Worm (Caenorhabditis elegans) whole organism, L1 larva: ENCODE results near the gene Y39G8B.1.

Experiments used
- alr-1 ChIP-seq: fragments of 200-800 bp; sonication (Bioruptor generic); optimal IDR thresholded peaks from 2 replicates; lab custom pipeline; 2018; ENCODE audit warnings: borderline replicate concordance, mild to moderate bottlenecking, missing genetic modification characterization, missing compliant biosample characterization
- jun-1 ChIP-seq: fragments of 150-350 bp; optimal IDR thresholded peaks from 2 replicates; lab custom pipeline; 2014; ENCODE audit warnings: missing biosample characterization, missing genetic modification reagents, missing genetic modification characterization
- lin-13 ChIP-seq: fragments of 150-350 bp; optimal IDR thresholded peaks from 2 replicates; lab custom pipeline; 2014; ENCODE audit warnings: missing biosample characterization, missing genetic modification reagents, missing genetic modification characterization
- lin-35 ChIP-seq, 2 experiments: fragments of 150-350 bp; optimal IDR thresholded peaks; 2 replicates each; lab custom pipeline; 2014; ENCODE audit warnings: missing biosample characterization in 2 of 2, missing genetic modification characterization in 2 of 2, missing genetic modification reagents in 2 of 2
- lir-3 ChIP-seq: sonication (generic microtip); optimal IDR thresholded peaks from 2 replicates; lab custom pipeline; 2016; ENCODE audit warnings: mild to moderate bottlenecking, missing genetic modification characterization, moderate library complexity, missing compliant biosample characterization; ENCODE audit not compliant: poor library complexity
- mab-9 ChIP-seq: fragments of 200-800 bp; sonication (Bioruptor generic); IDR thresholded peaks from 2 replicates; pipeline ENCODE4 v1.3.6; 2022; ENCODE audit warnings: missing genetic modification reagents, missing genetic modification characterization, missing compliant biosample characterization
- nhr-12 ChIP-seq: sonication (generic microtip); optimal IDR thresholded peaks from 2 replicates; lab custom pipeline; 2017; ENCODE audit warnings: missing biosample characterization, missing genetic modification characterization
- nhr-237 ChIP-seq: fragments of 150-350 bp; optimal IDR thresholded peaks from 2 replicates; lab custom pipeline; 2014; ENCODE audit warnings: missing biosample characterization, missing genetic modification characterization
- pqm-1 ChIP-seq: sonication (generic microtip); optimal IDR thresholded peaks from 3 replicates; lab custom pipeline; 2017; ENCODE audit warnings: missing biosample characterization, missing genetic modification characterization
- sox-4 ChIP-seq: sonication (generic microtip); optimal IDR thresholded peaks from 2 replicates; lab custom pipeline; 2016; ENCODE audit warnings: missing genetic modification characterization, missing compliant biosample characterization
- unc-62 ChIP-seq: fragments of 150-350 bp; optimal IDR thresholded peaks from 2 replicates; lab custom pipeline; 2014; ENCODE audit warnings: missing biosample characterization, missing genetic modification reagents, missing genetic modification characterization
- zag-1 ChIP-seq: fragments of 150-350 bp; optimal IDR thresholded peaks from 2 replicates; lab custom pipeline; 2014; ENCODE audit warnings: missing biosample characterization, missing genetic modification characterization
- ztf-11 ChIP-seq, 2 experiments: sonication (generic microtip); optimal IDR thresholded peaks; 2 replicates each; lab custom pipeline; 2016 to 2017; ENCODE audit warnings: missing genetic modification characterization in 2 of 2, missing biosample characterization in 1 of 2, missing compliant biosample characterization in 1 of 2

ce11 chrII:13964325-13964724 is 9.3 kb downstream of the Y39G8B.1 start:
- TF ChIP-seq jun-1 (tag; lab: Kevin White, UChicago) (peak; percentile 12), lin-35 (GFP tag; optimal IDR thresholded peaks at IDR 0.05; lab: Kevin White, UChicago) (no peak), sox-4 (tag; lab: Kevin White, UChicago) (no peak), nhr-237 (tag; lab: Kevin White, UChicago) (no peak), nhr-12 (tag; lab: Kevin White, UChicago) (no peak), unc-62 (GFP tag; lab: Kevin White, UChicago) (no peak), lin-13 (GFP tag; lab: Kevin White, UChicago) (no peak), lir-3 (tag; lab: Kevin White, UChicago) (no peak), pqm-1 (no peak), alr-1 (tag; lab: Kevin White, UChicago) (no peak), mab-9 (GFP tag; lab: Robert Waterston, UW) (no peak), ztf-11 (tag; optimal IDR thresholded peaks at IDR 0.05; lab: Kevin White, UChicago) (no peak), zag-1 (no peak)
